8 worm cellular contexts compared by ENCODE assay signal in the genomic region with DNA sequence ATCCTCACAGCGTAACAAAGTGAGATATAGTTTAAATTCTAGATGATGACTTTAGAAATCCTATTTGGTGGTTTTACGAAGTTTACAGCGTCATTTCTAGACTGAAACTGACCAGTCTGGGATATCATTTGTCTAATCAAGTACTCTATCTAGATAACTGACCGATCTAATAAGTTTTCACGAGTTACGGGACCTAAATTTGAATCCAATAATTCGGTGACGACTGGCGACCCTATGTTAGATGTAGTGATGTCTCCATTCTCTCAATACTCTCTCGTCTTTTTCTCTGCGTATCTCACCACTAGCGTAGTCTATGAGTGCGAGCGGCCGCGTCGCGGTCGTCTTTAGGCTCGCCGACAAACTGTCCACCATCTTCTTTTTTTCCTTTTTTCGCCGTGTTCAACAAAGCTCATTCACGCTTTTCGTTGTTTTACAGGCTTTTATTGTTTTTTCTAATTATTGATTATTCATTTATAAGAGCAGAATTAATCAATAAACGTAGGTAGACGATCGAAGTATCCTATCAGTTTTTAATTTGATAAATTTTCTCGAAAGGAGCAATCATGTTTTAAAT.
A peak's percentile ranks its signal among the peaks of the same experiment; 100 is the strongest.
TF ChIP-seq lines count a peak whose summit lies in the region.

No protein-coding gene starts in this region.

TF ChIP-seq in whole organism, L1 larva, 84 proteins besides CTCF, POLR2A, EP300 and RAD21 (continues in another document):
- no peak for TF ChIP-seq Y116A8C.19 (tag; optimal IDR thresholded peaks at IDR 0.05; lab: Kevin White, UChicago; ENCODE audit: borderline replicate concordance)
- TF ChIP-seq jun-1 (tag; optimal IDR thresholded peaks at IDR 0.05; lab: Kevin White, UChicago) = no peak
- no peak for TF ChIP-seq ceh-82 (tag; optimal IDR thresholded peaks at IDR 0.05; lab: Kevin White, UChicago)
- no peak for TF ChIP-seq elt-3 (tag; optimal IDR thresholded peaks at IDR 0.05; lab: Kevin White, UChicago)
- TF ChIP-seq lin-13 (GFP tag; optimal IDR thresholded peaks at IDR 0.05; lab: Kevin White, UChicago) = peak; percentile 14
- no peak for TF ChIP-seq nhr-28 (tag; optimal IDR thresholded peaks at IDR 0.05; lab: Kevin White, UChicago)
- no peak for TF ChIP-seq mdl-1 (tag; optimal IDR thresholded peaks at IDR 0.05; lab: Kevin White, UChicago)
- TF ChIP-seq nhr-12 (tag; optimal IDR thresholded peaks at IDR 0.05; lab: Kevin White, UChicago) = no peak
- TF ChIP-seq dpl-1 (GFP tag; optimal IDR thresholded peaks at IDR 0.05; lab: Kevin White, UChicago) = peak in 1 of 3 experiments; percentile 10
- no peak for TF ChIP-seq irx-1 (tag; optimal IDR thresholded peaks at IDR 0.05; lab: Kevin White, UChicago)

TF ChIP-seq in whole organism, L2 larva, 48 proteins besides CTCF, POLR2A, EP300 and RAD21 (continues in another document):
- no peak for TF ChIP-seq aly-2 (tag; optimal IDR thresholded peaks at IDR 0.05; lab: Kevin White, UChicago)
- TF ChIP-seq elt-3 (tag; optimal IDR thresholded peaks at IDR 0.05; lab: Kevin White, UChicago) = no peak
- peak; percentile 57 for TF ChIP-seq C34F6.9 (tag; optimal IDR thresholded peaks at IDR 0.05; lab: Kevin White, UChicago)
- TF ChIP-seq sma-3 (GFP tag; optimal IDR thresholded peaks at IDR 0.05; lab: Kevin White, UChicago) = no peak
- TF ChIP-seq lin-13 (GFP tag; optimal IDR thresholded peaks at IDR 0.05; lab: Kevin White, UChicago) = no peak
- TF ChIP-seq nhr-129 (tag; optimal IDR thresholded peaks at IDR 0.05; lab: Kevin White, UChicago) = peak; percentile 28
- no peak for TF ChIP-seq sma-9 (GFP tag; optimal IDR thresholded peaks at IDR 0.05; lab: Kevin White, UChicago)
- no peak for TF ChIP-seq sma-9 (tag; optimal IDR thresholded peaks at IDR 0.05; lab: Kevin White, UChicago)
- TF ChIP-seq ama-1 (optimal IDR thresholded peaks at IDR 0.05; lab: Kevin White, UChicago) = peak; percentile 75
- peak; percentile 24 for TF ChIP-seq F13H6.1 (tag; optimal IDR thresholded peaks at IDR 0.05; lab: Kevin White, UChicago)
- peak in 1 of 2 experiments; percentile 44 for TF ChIP-seq lsy-2 (tag; optimal IDR thresholded peaks at IDR 0.05; lab: Kevin White, UChicago)

TF ChIP-seq in whole organism, L3 larva, 47 proteins besides CTCF, POLR2A, EP300 and RAD21:
- peak; percentile 7 for TF ChIP-seq R02D3.7 (tag; optimal IDR thresholded peaks at IDR 0.05; lab: Kevin White, UChicago)
- peak; percentile 47 for TF ChIP-seq pha-4 (tag; optimal IDR thresholded peaks at IDR 0.05; lab: Kevin White, UChicago)
- peak; percentile 66 for TF ChIP-seq hmg-11 (tag; optimal IDR thresholded peaks at IDR 0.05; lab: Kevin White, UChicago)
- no peak for TF ChIP-seq nhr-76 (tag; optimal IDR thresholded peaks at IDR 0.05; lab: Kevin White, UChicago)
- TF ChIP-seq nfya-1 (tag; optimal IDR thresholded peaks at IDR 0.05; lab: Kevin White, UChicago; ENCODE audit: insufficient read depth) = peak; percentile 53
- peak; percentile 69 for TF ChIP-seq ama-1 (optimal IDR thresholded peaks at IDR 0.05; lab: Kevin White, UChicago)
- peak; percentile 5 for TF ChIP-seq nhr-23 (tag; optimal IDR thresholded peaks at IDR 0.05; lab: Kevin White, UChicago)
- TF ChIP-seq elt-2 (tag; optimal IDR thresholded peaks at IDR 0.05; lab: Kevin White, UChicago) = peak; percentile 15
- peak; percentile 56 for TF ChIP-seq ceh-28 (tag; optimal IDR thresholded peaks at IDR 0.05; lab: Kevin White, UChicago)
- TF ChIP-seq lsy-12 (tag; optimal IDR thresholded peaks at IDR 0.05; lab: Kevin White, UChicago) = no peak
- TF ChIP-seq nhr-11 (tag; optimal IDR thresholded peaks at IDR 0.05; lab: Kevin White, UChicago) = no peak

TF ChIP-seq in whole organism, L4 larva, 104 proteins besides CTCF, POLR2A, EP300 and RAD21 (continues in another document):
- TF ChIP-seq mep-1 (tag; optimal IDR thresholded peaks at IDR 0.05; lab: Kevin White, UChicago) = peak; percentile 44
- no peak for TF ChIP-seq ces-1 (GFP tag; optimal IDR thresholded peaks at IDR 0.05; lab: Kevin White, UChicago)
- no peak for TF ChIP-seq ceh-32 (tag; optimal IDR thresholded peaks at IDR 0.05; lab: Kevin White, UChicago; ENCODE audit: poor library complexity)
- peak; percentile 12 for TF ChIP-seq hlh-11 (tag; optimal IDR thresholded peaks at IDR 0.05; lab: Kevin White, UChicago)
- TF ChIP-seq Y48G9A.11 (GFP tag; IDR thresholded peaks at IDR 0.05; lab: Robert Waterston, UW) = no peak
- no peak for TF ChIP-seq Y5F2A.4 (GFP tag; optimal IDR thresholded peaks at IDR 0.05; lab: Kevin White, UChicago)
- peak; percentile 62 for TF ChIP-seq ama-1 (optimal IDR thresholded peaks at IDR 0.05; lab: Kevin White, UChicago)
- TF ChIP-seq daf-16 (GFP tag; optimal IDR thresholded peaks at IDR 0.05; lab: Kevin White, UChicago) = no peak
- TF ChIP-seq daf-16 (tag; optimal IDR thresholded peaks at IDR 0.05; lab: Kevin White, UChicago) = peak; percentile 19
- TF ChIP-seq hmg-1.1 (GFP tag; IDR thresholded peaks at IDR 0.05; lab: Robert Waterston, UW) = peak; percentile 47; the same call in 1 of the 2 replicates
- TF ChIP-seq T20F7.1 (GFP tag; optimal IDR thresholded peaks at IDR 0.05; lab: Kevin White, UChicago) = no peak

TF ChIP-seq in whole organism, late embryonic, 69 proteins besides CTCF, POLR2A, EP300 and RAD21:
- TF ChIP-seq ceh-31 (tag; optimal IDR thresholded peaks at IDR 0.05; lab: Kevin White, UChicago) (peak; percentile 6), nfya-1 (tag; optimal IDR thresholded peaks at IDR 0.05; lab: Kevin White, UChicago) (peak; percentile 5), ref-2 (tag; optimal IDR thresholded peaks at IDR 0.05; lab: Kevin White, UChicago) (peak; percentile 30), unc-42 (tag; optimal IDR thresholded peaks at IDR 0.05; lab: Kevin White, UChicago) (peak; percentile 56), ceh-30 (tag; optimal IDR thresholded peaks at IDR 0.05; lab: Kevin White, UChicago) (no peak), eyg-1 (tag; optimal IDR thresholded peaks at IDR 0.05; lab: Kevin White, UChicago) (no peak), ama-1 (optimal IDR thresholded peaks at IDR 0.05; lab: Kevin White, UChicago) (no peak)

TF ChIP-seq in whole organism, midembryonic, 9 proteins besides CTCF, POLR2A, EP300 and RAD21:
- TF ChIP-seq ref-1 (GFP tag; conservative IDR thresholded peaks at IDR 0.05; lab: Robert Waterston, UW) = no peak
- TF ChIP-seq T22C8.4 (GFP tag; IDR thresholded peaks at IDR 0.05; lab: Robert Waterston, UW) = peak; percentile 43; the same call in 1 of the 2 replicates
- TF ChIP-seq cog-1 (tag; optimal IDR thresholded peaks at IDR 0.05; lab: Kevin White, UChicago) = no peak

TF ChIP-seq in whole organism, mixed stage, embryonic, 35 proteins besides CTCF, POLR2A, EP300 and RAD21:
- TF ChIP-seq ceh-39 (tag; optimal IDR thresholded peaks at IDR 0.05; lab: Kevin White, UChicago) (peak; percentile 14), snpc-4 (tag; optimal IDR thresholded peaks at IDR 0.05; lab: Kevin White, UChicago) (no peak), mep-1 (tag; optimal IDR thresholded peaks at IDR 0.05; lab: Kevin White, UChicago) (peak; percentile 42), ces-1 (GFP tag; optimal IDR thresholded peaks at IDR 0.05; lab: Kevin White, UChicago) (peak; percentile 69), unc-120 (tag; optimal IDR thresholded peaks at IDR 0.05; lab: Kevin White, UChicago; ENCODE audit: poor library complexity, severe bottlenecking) (peak; percentile 25), lsy-2 (tag; optimal IDR thresholded peaks at IDR 0.05; lab: Kevin White, UChicago) (peak; percentile 4), unc-39 (tag; optimal IDR thresholded peaks at IDR 0.05; lab: Kevin White, UChicago) (no peak)

TF ChIP-seq in whole organism, young adult, 124 proteins besides CTCF, POLR2A, EP300 and RAD21:
- TF ChIP-seq lin-40 (tag; optimal IDR thresholded peaks at IDR 0.05; lab: Kevin White, UChicago) = no peak
- no peak for TF ChIP-seq mcd-1 (GFP tag; IDR thresholded peaks at IDR 0.05; lab: Robert Waterston, UW)
- no peak for TF ChIP-seq ets-4 (GFP tag; optimal IDR thresholded peaks at IDR 0.05; lab: Kevin White, UChicago)
- no peak for TF ChIP-seq F37B4.10 (GFP tag; IDR thresholded peaks at IDR 0.05; lab: Robert Waterston, UW)
- TF ChIP-seq cebp-1 (GFP tag; IDR thresholded peaks at IDR 0.05; lab: Robert Waterston, UW) = no peak
- TF ChIP-seq cebp-1 (tag; optimal IDR thresholded peaks at IDR 0.05; lab: Kevin White, UChicago) = peak; percentile 2
- TF ChIP-seq nfya-2 (GFP tag; IDR thresholded peaks at IDR 0.05; lab: Robert Waterston, UW) = no peak
- TF ChIP-seq ztf-18 (tag; optimal IDR thresholded peaks at IDR 0.05; lab: Kevin White, UChicago) = no peak
- TF ChIP-seq sea-2 (GFP tag; IDR thresholded peaks at IDR 0.05; lab: Robert Waterston, UW) = no peak
- TF ChIP-seq ceh-40 (GFP tag; IDR thresholded peaks at IDR 0.05; lab: Robert Waterston, UW) = no peak
- TF ChIP-seq attf-5 (GFP tag; optimal IDR thresholded peaks at IDR 0.05; lab: Kevin White, UChicago) = no peak
- TF ChIP-seq madf-6 (GFP tag; IDR thresholded peaks at IDR 0.05; lab: Robert Waterston, UW) = peak; percentile 33; the same call in 1 of the 2 replicates
- no peak for TF ChIP-seq egl-44 (GFP tag; IDR thresholded peaks at IDR 0.05; lab: Robert Waterston, UW)
- peak; percentile 16 for TF ChIP-seq tbp1 (GFP tag; optimal IDR thresholded peaks at IDR 0.05; lab: Kevin White, UChicago)
- TF ChIP-seq mxl-1 (tag; optimal IDR thresholded peaks at IDR 0.05; lab: Kevin White, UChicago) = no peak
- TF ChIP-seq madf-3 (GFP tag; IDR thresholded peaks at IDR 0.05; lab: Robert Waterston, UW) = peak; percentile 92
- 0 out of 2 replicates have a peak, but pooled peaks have one; percentile 23 for TF ChIP-seq pbrm-1 (GFP tag; IDR thresholded peaks at IDR 0.05; lab: Robert Waterston, UW)
- TF ChIP-seq akir-1 (GFP tag; optimal IDR thresholded peaks at IDR 0.05; lab: Kevin White, UChicago) = no peak
- no peak for TF ChIP-seq hsf-1 (GFP tag; IDR thresholded peaks at IDR 0.05; lab: Robert Waterston, UW)
- TF ChIP-seq xnd-1 (tag; optimal IDR thresholded peaks at IDR 0.05; lab: Kevin White, UChicago) = no peak
- TF ChIP-seq lin-35 (GFP tag; optimal IDR thresholded peaks at IDR 0.05; lab: Kevin White, UChicago) = peak in 1 of 3 experiments; percentile 14
- no peak for TF ChIP-seq B0336.3 (GFP tag; IDR thresholded peaks at IDR 0.05; lab: Robert Waterston, UW)
- TF ChIP-seq egl-18 (GFP tag; IDR thresholded peaks at IDR 0.05; lab: Robert Waterston, UW) = no peak
- no peak for TF ChIP-seq ceh-79 (tag; optimal IDR thresholded peaks at IDR 0.05; lab: Kevin White, UChicago)
- no peak for TF ChIP-seq snpc-1.1 (tag; optimal IDR thresholded peaks at IDR 0.05; lab: Kevin White, UChicago; ENCODE audit: insufficient read depth)
- no peak for TF ChIP-seq let-526 (GFP tag; IDR thresholded peaks at IDR 0.05; lab: Robert Waterston, UW)
- peak; percentile 94 for TF ChIP-seq hmg-1.2 (GFP tag; IDR thresholded peaks at IDR 0.05; lab: Robert Waterston, UW)
- no peak for TF ChIP-seq atf-7 (tag; optimal IDR thresholded peaks at IDR 0.05; lab: Kevin White, UChicago)
- TF ChIP-seq chd-7 (tag; optimal IDR thresholded peaks at IDR 0.05; lab: Kevin White, UChicago) = no peak
- TF ChIP-seq dox-1 (GFP tag; IDR thresholded peaks at IDR 0.05; lab: Robert Waterston, UW) = peak; percentile 47
